Worm (Caenorhabditis elegans) whole organism, L3 larva: ENCODE measurements around the gene btb-5.

Experiments used
- R02D3.7 ChIP-seq: fragments of 150-350 bp; optimal IDR thresholded peaks from 2 replicates; lab custom pipeline; 2014; ENCODE audit warnings: missing biosample characterization, missing genetic modification characterization
- aly-2 ChIP-seq: fragments of 150-350 bp; optimal IDR thresholded peaks from 2 replicates; lab custom pipeline; 2014; ENCODE audit warnings: missing biosample characterization, missing genetic modification characterization
- ama-1 ChIP-seq: fragments of 150-350 bp; optimal IDR thresholded peaks from 2 replicates; lab custom pipeline; 2018
- ceh-16 ChIP-seq: sonication (generic microtip); optimal IDR thresholded peaks from 2 replicates; lab custom pipeline; 2017; ENCODE audit warnings: missing biosample characterization, missing genetic modification characterization
- ceh-28 ChIP-seq: fragments of 150-350 bp; optimal IDR thresholded peaks from 2 replicates; lab custom pipeline; 2014; ENCODE audit warnings: missing biosample characterization, missing genetic modification reagents, missing genetic modification characterization
- ceh-82 ChIP-seq: fragments of 150-350 bp; optimal IDR thresholded peaks from 2 replicates; lab custom pipeline; 2014; ENCODE audit warnings: missing biosample characterization, missing genetic modification characterization
- ceh-9 ChIP-seq: sonication (generic microtip); optimal IDR thresholded peaks from 2 replicates; lab custom pipeline; 2018; ENCODE audit warnings: missing biosample characterization, missing genetic modification characterization
- daf-12 ChIP-seq: fragments of 150-350 bp; optimal IDR thresholded peaks from 2 replicates; lab custom pipeline; 2014; ENCODE audit warnings: missing biosample characterization, missing genetic modification reagents, missing genetic modification characterization
- egl-27 ChIP-seq: sonication (generic microtip); optimal IDR thresholded peaks from 4 replicates; lab custom pipeline; 2017; ENCODE audit warnings: missing biosample characterization, missing genetic modification reagents, missing genetic modification characterization
- egl-5 ChIP-seq: fragments of 150-350 bp; optimal IDR thresholded peaks from 2 replicates; lab custom pipeline; 2017; ENCODE audit warnings: missing biosample characterization, missing genetic modification reagents, missing genetic modification characterization, inconsistent platforms
- elt-1 ChIP-seq: fragments of 150-350 bp; optimal IDR thresholded peaks from 2 replicates; lab custom pipeline; 2014; ENCODE audit warnings: missing biosample characterization, missing genetic modification characterization
- elt-2 ChIP-seq: sonication (generic microtip); optimal IDR thresholded peaks from 2 replicates; lab custom pipeline; 2016; ENCODE audit warnings: missing genetic modification reagents, mild to moderate bottlenecking, missing genetic modification characterization, missing compliant biosample characterization
- eor-1 ChIP-seq, 2 experiments: fragments of 150-350 bp; optimal IDR thresholded peaks; 2 replicates each; lab custom pipeline; 2014 to 2018; ENCODE audit warnings: missing biosample characterization in 2 of 2, missing genetic modification characterization in 2 of 2
- fkh-10 ChIP-seq: sonication (generic microtip); optimal IDR thresholded peaks from 2 replicates; lab custom pipeline; 2017; ENCODE audit warnings: missing biosample characterization, missing genetic modification reagents, missing genetic modification characterization
- fkh-2 ChIP-seq: fragments of 150-350 bp; optimal IDR thresholded peaks from 2 replicates; lab custom pipeline; 2014; ENCODE audit warnings: missing biosample characterization, missing genetic modification reagents, missing genetic modification characterization
- fos-1 ChIP-seq: fragments of 150-350 bp; optimal IDR thresholded peaks from 2 replicates; lab custom pipeline; 2014; ENCODE audit warnings: missing biosample characterization, missing genetic modification characterization
- hmg-11 ChIP-seq: sonication (generic microtip); optimal IDR thresholded peaks from 2 replicates; lab custom pipeline; 2016; ENCODE audit warnings: missing genetic modification characterization, missing compliant biosample characterization
- lin-15B ChIP-seq: fragments of 150-350 bp; optimal IDR thresholded peaks from 2 replicates; lab custom pipeline; 2014; ENCODE audit warnings: missing biosample characterization, missing genetic modification characterization
- lsy-12 ChIP-seq: sonication (generic microtip); optimal IDR thresholded peaks from 2 replicates; lab custom pipeline; 2016; ENCODE audit warnings: mild to moderate bottlenecking, missing genetic modification characterization, missing compliant biosample characterization
- mdl-1 ChIP-seq: fragments of 150-350 bp; optimal IDR thresholded peaks from 2 replicates; lab custom pipeline; 2014; ENCODE audit warnings: missing biosample characterization, missing genetic modification characterization
- mml-1 ChIP-seq: fragments of 150-350 bp; sonication (generic microtip); optimal IDR thresholded peaks from 3 replicates; lab custom pipeline; 2014; ENCODE audit warnings: missing biosample characterization, missing genetic modification characterization
- nfya-1 ChIP-seq: sonication (generic microtip); optimal IDR thresholded peaks from 2 replicates; lab custom pipeline; 2017; ENCODE audit warnings: missing genetic modification characterization, mild to moderate bottlenecking, missing compliant biosample characterization, antibody characterized with exemption, moderate library complexity; ENCODE audit not compliant: insufficient read depth
- nhr-11 ChIP-seq: fragments of 150-350 bp; optimal IDR thresholded peaks from 2 replicates; lab custom pipeline; 2014; ENCODE audit warnings: missing biosample characterization, missing genetic modification characterization
- nhr-12 ChIP-seq: fragments of 150-350 bp; optimal IDR thresholded peaks from 2 replicates; lab custom pipeline; 2014; ENCODE audit warnings: missing biosample characterization, missing genetic modification characterization
- nhr-23 ChIP-seq: fragments of 150-350 bp; optimal IDR thresholded peaks from 2 replicates; lab custom pipeline; 2014; ENCODE audit warnings: missing biosample characterization, missing genetic modification reagents, missing genetic modification characterization
- nhr-28 ChIP-seq: fragments of 150-350 bp; optimal IDR thresholded peaks from 2 replicates; lab custom pipeline; 2014; ENCODE audit warnings: missing biosample characterization, missing genetic modification characterization
- nhr-43 ChIP-seq: sonication (generic microtip); optimal IDR thresholded peaks from 2 replicates; lab custom pipeline; 2016; ENCODE audit warnings: mild to moderate bottlenecking, missing genetic modification characterization, missing compliant biosample characterization; ENCODE audit not compliant: poor library complexity, severe bottlenecking
- nhr-67 ChIP-seq: fragments of 150-350 bp; optimal IDR thresholded peaks from 2 replicates; lab custom pipeline; 2014; ENCODE audit warnings: missing biosample characterization, missing genetic modification characterization
- nhr-76 ChIP-seq: fragments of 150-350 bp; sonication (generic microtip); optimal IDR thresholded peaks from 5 replicates; lab custom pipeline; 2014; ENCODE audit warnings: missing biosample characterization, missing genetic modification characterization
- pha-4 ChIP-seq: fragments of 150-350 bp; optimal IDR thresholded peaks from 2 replicates; lab custom pipeline; 2014; ENCODE audit warnings: missing biosample characterization, missing genetic modification reagents, missing genetic modification characterization
- pqm-1 ChIP-seq: fragments of 150-350 bp; optimal IDR thresholded peaks from 2 replicates; lab custom pipeline; 2017; ENCODE audit warnings: missing biosample characterization, missing genetic modification characterization, inconsistent platforms
- snpc-4 ChIP-seq: fragments of 150-350 bp; optimal IDR thresholded peaks from 2 replicates; lab custom pipeline; 2014; ENCODE audit warnings: missing biosample characterization, missing genetic modification characterization
- tbx-2 ChIP-seq: sonication (generic microtip); optimal IDR thresholded peaks from 2 replicates; lab custom pipeline; 2016; ENCODE audit warnings: mild to moderate bottlenecking, missing genetic modification characterization, missing compliant biosample characterization
- ztf-11 ChIP-seq: fragments of 150-350 bp; optimal IDR thresholded peaks from 2 replicates; lab custom pipeline; 2014; ENCODE audit warnings: missing biosample characterization, missing genetic modification characterization
- ztf-4 ChIP-seq: fragments of 150-350 bp; optimal IDR thresholded peaks from 2 replicates; lab custom pipeline; 2014; ENCODE audit warnings: missing biosample characterization, missing genetic modification characterization

The btb-5 gene

DNA sequence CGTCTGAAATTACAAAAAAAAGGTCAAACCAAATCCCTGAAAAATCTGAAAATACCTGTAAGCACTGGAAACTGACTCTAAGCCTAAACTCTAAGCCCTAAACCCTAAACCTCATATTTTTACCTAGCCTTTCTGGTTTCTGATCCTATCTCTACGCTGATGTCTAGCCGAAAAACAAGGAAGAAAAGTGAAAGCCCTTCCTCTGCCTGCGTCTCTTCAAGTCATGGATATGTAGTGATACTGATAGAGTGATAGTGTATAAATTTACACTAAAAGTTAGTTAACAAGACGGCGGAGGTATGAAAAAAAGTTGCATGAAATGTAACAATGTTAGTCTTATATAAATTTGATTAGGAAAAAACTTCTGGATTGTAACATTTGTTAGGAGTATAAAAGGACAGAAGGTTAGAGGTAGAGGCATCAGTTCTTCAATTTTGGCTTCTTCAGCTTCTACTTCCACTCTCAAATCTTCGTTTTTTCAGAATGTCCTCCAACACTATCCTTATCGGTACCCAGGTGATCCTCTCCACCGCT is 20.3 kb downstream of the btb-5 start, which contains the start of gene col-88:
Gene col-88, plus strand, starts transcription at position 484 of the 534 bp plus-strand sequence.
- TF ChIP-seq snpc-4 (tag; lab: Kevin White, UChicago) (no peak), nhr-23 (peak; percentile 31)

DNA sequence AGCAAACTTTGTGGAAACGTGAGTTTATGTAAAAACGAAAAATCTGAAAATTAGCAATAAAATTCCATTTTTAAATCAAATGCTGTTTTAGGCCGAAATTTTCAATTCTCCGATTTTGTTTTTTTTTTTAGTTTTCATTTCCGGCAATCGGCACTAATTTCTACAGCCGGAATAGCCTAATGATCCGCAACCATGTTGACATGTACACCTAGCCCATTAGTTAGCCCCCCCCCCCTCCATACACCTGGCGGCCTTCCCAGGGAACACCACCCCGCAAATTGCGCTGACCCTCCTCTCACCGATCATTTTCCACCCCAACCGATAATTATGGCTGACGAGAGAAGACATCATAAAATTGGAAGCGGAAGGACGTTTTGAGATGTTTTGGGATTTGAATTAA is 21.4 kb downstream of the btb-5 start:
- TF ChIP-seq ztf-4 (tag; lab: Kevin White, UChicago), result no peak
- TF ChIP-seq ceh-9, result no peak
- TF ChIP-seq pqm-1 (tag; lab: Kevin White, UChicago), result no peak
- TF ChIP-seq nhr-23, result peak; percentile 25
- no peak for TF ChIP-seq nhr-28 (tag; lab: Kevin White, UChicago)

DNA sequence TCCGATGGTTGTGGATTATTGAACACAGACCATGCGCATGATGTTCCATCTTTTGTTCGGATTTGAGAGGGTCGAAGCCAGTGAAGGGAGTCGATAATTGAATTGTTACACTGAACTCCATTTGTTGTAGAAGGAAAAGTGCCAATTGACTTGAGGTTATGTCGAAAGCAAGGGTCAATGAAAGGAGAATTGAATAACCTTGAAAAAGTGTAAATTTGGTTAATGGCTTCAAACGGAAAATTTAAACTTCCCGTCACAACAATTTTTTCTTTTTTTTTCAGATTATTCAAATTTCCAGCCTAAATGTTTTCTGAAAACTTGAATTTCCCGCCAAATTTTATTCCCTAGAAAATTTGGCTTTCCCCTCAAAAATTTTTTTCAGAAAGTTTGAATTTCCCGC is 22.8 kb downstream of the btb-5 start, which contains the start of gene clp-10:
Gene clp-10, minus strand, starts transcription at position 101 of the 400 bp plus-strand sequence.
- TF ChIP-seq ama-1 (lab: Kevin White, UChicago), result no peak
- TF ChIP-seq nhr-67 (tag; lab: Kevin White, UChicago), result no peak
- TF ChIP-seq ztf-4 (tag; lab: Kevin White, UChicago), result no peak
- TF ChIP-seq aly-2 (tag; lab: Kevin White, UChicago), result no peak
- TF ChIP-seq ceh-82 (tag; lab: Kevin White, UChicago), result no peak
- no peak for TF ChIP-seq R02D3.7 (tag; lab: Kevin White, UChicago)
- no peak for TF ChIP-seq elt-1 (tag; lab: Kevin White, UChicago)
- TF ChIP-seq hmg-11, result no peak
- TF ChIP-seq ceh-28, result no peak
- TF ChIP-seq lin-15B (tag; lab: Kevin White, UChicago), result no peak
- TF ChIP-seq nhr-12, result no peak
- TF ChIP-seq mml-1 (tag; lab: Kevin White, UChicago), result no peak
- no peak for TF ChIP-seq mdl-1
- TF ChIP-seq nhr-76 (tag; lab: Kevin White, UChicago), result no peak
- no peak for TF ChIP-seq ztf-11 (tag; lab: Kevin White, UChicago)
- no peak for TF ChIP-seq tbx-2 (tag; lab: Kevin White, UChicago)
- TF ChIP-seq egl-5 (tag; lab: Kevin White, UChicago), result no peak
- no peak for TF ChIP-seq fkh-2 (tag; lab: Kevin White, UChicago)
- TF ChIP-seq fos-1, result no peak
- no peak for TF ChIP-seq nhr-43 (tag; lab: Kevin White, UChicago)

DNA sequence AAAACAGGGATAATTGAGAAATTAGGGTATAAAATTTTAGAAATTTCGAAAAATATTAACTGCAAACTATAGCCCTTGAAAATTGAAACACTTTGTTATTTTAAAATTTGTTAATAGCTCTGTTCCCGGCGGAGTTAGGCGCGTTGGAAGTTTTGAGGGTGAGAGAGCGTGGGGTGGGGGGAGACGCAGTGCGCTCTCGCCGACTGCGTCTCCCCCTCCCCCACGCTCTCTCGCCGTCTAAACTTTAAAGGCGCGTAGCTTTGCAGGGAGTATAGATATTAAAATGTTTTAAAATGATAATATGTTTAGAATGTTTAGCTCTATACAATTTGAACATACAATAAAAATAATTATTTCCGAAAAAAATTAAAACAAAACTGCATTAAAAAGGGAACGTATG is 27.7 kb downstream of the btb-5 start:
- no peak for TF ChIP-seq ceh-9
- no peak for TF ChIP-seq nfya-1 (tag; lab: Kevin White, UChicago)
- no peak for TF ChIP-seq ztf-11 (tag; lab: Kevin White, UChicago)
- no peak for TF ChIP-seq daf-12 (tag; lab: Kevin White, UChicago)

DNA sequence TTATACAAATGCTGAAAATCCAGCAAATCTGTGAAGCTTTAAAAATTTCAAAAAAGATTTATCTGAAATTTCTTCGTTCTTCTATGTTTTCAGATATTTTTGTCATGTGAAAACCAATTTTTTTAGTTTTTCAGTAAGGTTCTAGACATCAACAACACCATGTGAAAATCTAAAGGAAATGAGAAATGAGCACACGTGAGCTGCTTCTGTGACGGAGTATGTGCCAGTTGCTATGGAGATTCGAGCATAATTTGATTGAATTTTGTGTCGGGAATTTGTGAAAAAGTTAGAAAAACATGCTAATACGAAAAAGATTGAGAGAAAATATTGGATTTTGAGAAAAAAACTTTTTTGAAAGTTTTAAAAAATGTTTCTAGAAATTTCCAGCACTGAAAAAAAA is 29.3 kb downstream of the btb-5 start:
- TF ChIP-seq elt-2, result no peak
- TF ChIP-seq pha-4, result no peak
- TF ChIP-seq egl-5 (tag; lab: Kevin White, UChicago), result no peak
- no peak for TF ChIP-seq ceh-16
- no peak for TF ChIP-seq lsy-12 (tag; lab: Kevin White, UChicago)
- TF ChIP-seq ceh-82 (tag; lab: Kevin White, UChicago), result no peak
- TF ChIP-seq fkh-10 (GFP tag; lab: Kevin White, UChicago), result no peak
- no peak for TF ChIP-seq fkh-2 (tag; lab: Kevin White, UChicago)
- TF ChIP-seq nhr-11, result no peak

DNA sequence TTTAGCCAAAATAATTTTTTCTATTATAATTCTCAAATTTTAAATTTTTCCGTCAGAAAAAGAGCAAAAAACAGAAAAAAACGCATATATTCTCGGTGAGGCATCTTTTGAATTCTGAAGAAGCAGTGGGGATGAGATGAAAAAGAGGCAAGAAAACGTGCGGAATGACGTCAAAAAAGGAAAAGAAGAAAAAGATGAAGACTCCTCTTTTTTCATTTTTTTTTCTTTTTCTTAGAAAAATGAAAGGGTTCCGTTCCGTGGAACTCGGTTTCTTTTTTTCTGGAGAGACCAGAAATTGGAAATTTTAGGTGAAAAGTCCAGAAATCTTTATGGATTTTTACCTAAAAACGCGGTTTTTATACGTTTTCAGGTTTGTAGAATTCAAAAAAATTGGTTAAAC is 30.5 kb downstream of the btb-5 start:
- TF ChIP-seq nfya-1 (tag; lab: Kevin White, UChicago), result peak; percentile 35
- TF ChIP-seq nhr-11, result no peak
- no peak for TF ChIP-seq pha-4
- no peak for TF ChIP-seq egl-27
- TF ChIP-seq fkh-10 (GFP tag; lab: Kevin White, UChicago), result peak; percentile 94
- no peak for TF ChIP-seq snpc-4 (tag; lab: Kevin White, UChicago)
- TF ChIP-seq nhr-43 (tag; lab: Kevin White, UChicago), result no peak
- no peak for TF ChIP-seq elt-1 (tag; lab: Kevin White, UChicago)
- TF ChIP-seq eor-1 (tag; optimal IDR thresholded peaks at IDR 0.05; lab: Kevin White, UChicago), result no peak
- no peak for TF ChIP-seq ceh-28
